Fruit fly (Drosophila melanogaster) S2 (cell line): ENCODE measurements around the gene bor.

Experiments used
- CG8478 ChIP-seq: fragments of >200 bp; optimal IDR thresholded peaks from 2 replicates; lab custom pipeline; 2018
- CTCF ChIP-seq, 2 experiments: fragments of >200 bp; optimal IDR thresholded peaks; 2 replicates each; lab custom pipeline; 2018

DNA sequence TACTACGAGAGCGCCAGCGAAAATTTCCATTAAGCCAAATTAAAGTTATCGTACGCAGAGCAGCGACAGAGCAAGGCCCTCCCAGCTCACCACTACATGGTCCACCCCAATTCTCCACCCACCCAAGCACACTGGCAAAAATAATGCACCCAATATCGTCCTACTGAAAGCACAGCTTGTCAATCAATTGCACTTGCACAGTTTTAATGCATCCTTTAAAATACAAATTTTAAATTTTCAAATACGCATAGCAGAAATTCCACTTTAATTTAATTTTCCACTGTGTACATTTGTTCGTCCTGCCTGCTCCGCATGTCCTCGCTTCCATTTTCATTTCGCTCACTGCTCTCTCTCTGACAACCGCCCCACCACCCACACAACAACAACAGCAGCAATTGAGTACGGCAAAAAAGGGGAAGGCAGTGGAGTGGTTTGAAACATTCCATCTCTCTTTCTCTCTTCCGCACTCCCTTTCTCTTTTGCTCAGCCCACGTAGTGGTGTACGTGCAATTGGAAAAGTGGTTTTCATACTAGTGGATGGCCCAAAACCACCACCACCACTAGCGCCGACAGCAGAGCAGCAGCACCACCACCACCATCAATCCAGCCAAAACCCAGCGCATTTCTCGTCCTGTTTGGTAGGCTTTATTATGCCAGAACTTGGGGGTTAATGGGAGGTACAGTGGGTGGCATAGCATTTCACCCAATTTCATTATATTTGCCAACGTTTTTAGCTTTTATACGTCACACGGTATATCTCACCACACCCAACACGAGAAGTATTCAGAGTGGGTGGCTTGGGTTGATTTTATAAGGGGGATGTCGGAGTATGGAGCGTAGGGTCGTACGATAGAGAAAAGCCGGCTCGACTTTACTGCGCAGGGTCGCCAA, 16.1 kb downstream of the bor start:
- no peak for TF ChIP-seq CG8478 (lab: Kevin White, UChicago)
- TF ChIP-seq CTCF (optimal IDR thresholded peaks at IDR 0.05; lab: Kevin White, UChicago), result no peak
